Worm (Caenorhabditis elegans): ENCODE data around the gene asns-2.

Gene asns-2

DNA sequence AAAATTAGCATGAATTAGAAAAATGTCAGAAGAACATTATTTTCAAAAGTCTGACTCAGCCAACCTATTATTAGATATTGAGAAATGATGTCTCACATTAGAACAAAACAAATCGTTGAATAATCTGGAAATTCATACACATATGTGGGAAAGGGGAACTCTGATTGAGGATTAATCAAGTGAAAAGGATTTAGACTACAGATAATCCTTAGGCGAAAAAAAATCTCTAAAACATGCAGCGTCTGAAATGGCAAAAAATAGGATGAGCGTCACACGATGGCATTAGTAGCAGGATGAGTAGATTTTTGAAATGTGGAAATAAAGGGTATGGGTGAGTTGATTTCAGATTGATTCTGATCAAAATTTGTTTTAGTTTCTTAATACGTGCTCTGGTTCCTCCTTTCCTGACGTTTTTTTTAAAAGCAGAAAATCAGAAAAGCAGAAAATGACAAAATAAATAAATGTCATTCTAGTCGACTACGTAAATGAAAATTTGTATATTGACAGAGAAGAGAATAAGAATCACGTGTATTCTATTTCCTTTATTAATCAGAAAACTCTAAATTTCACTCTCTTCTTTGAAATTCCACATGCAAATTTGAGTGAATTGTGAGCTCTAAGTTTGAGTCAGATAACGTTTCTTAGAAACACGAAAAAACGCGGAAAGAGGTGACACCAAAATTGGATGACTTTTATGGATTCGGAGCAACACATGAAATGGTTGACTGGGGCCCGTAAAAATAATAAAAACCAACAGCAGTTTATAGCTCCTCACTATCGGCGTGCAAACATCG is 6.4 kb downstream of the asns-2 start (continued):
- no peak for TF ChIP-seq ces-1 (GFP tag; optimal IDR thresholded peaks at IDR 0.05)
- TF ChIP-seq dsc-1 (tag; optimal IDR thresholded peaks at IDR 0.05), result peak; percentile 91
- peak; percentile 54 for TF ChIP-seq ceh-8 (GFP tag; optimal IDR thresholded peaks at IDR 0.05)
- TF ChIP-seq nhr-28 (tag; optimal IDR thresholded peaks at IDR 0.05), result no peak
- no peak for TF ChIP-seq snpc-4 (tag; optimal IDR thresholded peaks at IDR 0.05)
- peak; percentile 66 for TF ChIP-seq nhr-71 (tag; optimal IDR thresholded peaks at IDR 0.05)
- no peak for TF ChIP-seq Y116A8C.19 (tag; optimal IDR thresholded peaks at IDR 0.05; ENCODE audit: borderline replicate concordance)
- TF ChIP-seq unc-62 (GFP tag; optimal IDR thresholded peaks at IDR 0.05), result no peak
- no peak for TF ChIP-seq nhr-77 (tag; optimal IDR thresholded peaks at IDR 0.05)
- no peak for TF ChIP-seq lin-15B (tag; optimal IDR thresholded peaks at IDR 0.05)
- no peak for TF ChIP-seq tlp-1 (tag; optimal IDR thresholded peaks at IDR 0.05)
- TF ChIP-seq isw-1 (GFP tag; IDR thresholded peaks at IDR 0.05), result no peak
- TF ChIP-seq C04F5.9 (tag; optimal IDR thresholded peaks at IDR 0.05), result no peak
- TF ChIP-seq ama-1 (optimal IDR thresholded peaks at IDR 0.05), result no peak
- TF ChIP-seq nhr-11 (tag; optimal IDR thresholded peaks at IDR 0.05), result no peak
- no peak for TF ChIP-seq skn-1 (tag; optimal IDR thresholded peaks at IDR 0.05)
- TF ChIP-seq fkh-10 (GFP tag; optimal IDR thresholded peaks at IDR 0.05), result peak; percentile 18
- TF ChIP-seq nhr-84 (tag; optimal IDR thresholded peaks at IDR 0.05), result no peak
- no peak for TF ChIP-seq tbx-2 (tag; optimal IDR thresholded peaks at IDR 0.05)
- TF ChIP-seq ceh-88 (GFP tag; IDR thresholded peaks at IDR 0.05), result no peak
- TF ChIP-seq swsn-7 (tag; optimal IDR thresholded peaks at IDR 0.05), result no peak
- no peak for TF ChIP-seq egl-13 (tag; optimal IDR thresholded peaks at IDR 0.05)
- no peak for TF ChIP-seq lin-13 (GFP tag; optimal IDR thresholded peaks at IDR 0.05)
- no peak for TF ChIP-seq lin-35 (GFP tag; optimal IDR thresholded peaks at IDR 0.05)
- TF ChIP-seq nhr-47 (tag; optimal IDR thresholded peaks at IDR 0.05), result peak; percentile 44

DNA sequence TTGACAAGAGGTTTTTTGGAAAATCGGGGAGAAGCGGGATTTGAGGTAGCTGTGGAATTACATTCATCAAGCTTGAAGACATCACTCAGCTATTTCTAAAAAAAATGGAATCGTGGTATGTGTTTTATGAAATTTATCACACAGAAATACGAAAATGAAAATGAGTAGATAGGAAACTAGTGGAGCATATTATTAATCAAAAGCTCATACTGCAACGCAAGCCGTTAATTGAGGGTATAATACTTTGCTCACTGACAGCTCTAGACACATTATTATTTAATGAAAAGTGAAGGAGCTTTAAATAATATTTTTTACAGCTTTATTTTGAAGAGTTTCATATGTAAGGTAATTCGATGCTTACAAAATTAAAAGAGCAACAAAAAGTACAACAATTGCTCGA is 7.8 kb downstream of the asns-2 start, which contains the start of gene M02D8.7:
TSS of gene M02D8.7 (minus strand) at position 101 of the 400 bp plus-strand sequence.
- no peak for TF ChIP-seq egl-13 (tag; optimal IDR thresholded peaks at IDR 0.05)
- TF ChIP-seq ceh-90 (tag; optimal IDR thresholded peaks at IDR 0.05), result no peak
- TF ChIP-seq lin-15B (tag; optimal IDR thresholded peaks at IDR 0.05), result no peak
- TF ChIP-seq efl-3 (GFP tag; optimal IDR thresholded peaks at IDR 0.05), result no peak
- no peak for TF ChIP-seq egl-27 (tag; optimal IDR thresholded peaks at IDR 0.05)
- no peak for TF ChIP-seq lsy-2 (tag; optimal IDR thresholded peaks at IDR 0.05)
- TF ChIP-seq unc-62 (GFP tag; optimal IDR thresholded peaks at IDR 0.05), result no peak
- no peak for TF ChIP-seq snu-23 (GFP tag; optimal IDR thresholded peaks at IDR 0.05)
- no peak for TF ChIP-seq C34B4.2 (tag; optimal IDR thresholded peaks at IDR 0.05)
- no peak for TF ChIP-seq rnt-1 (tag; optimal IDR thresholded peaks at IDR 0.05)
- no peak for TF ChIP-seq skn-1 (tag; optimal IDR thresholded peaks at IDR 0.05)
- TF ChIP-seq nhr-90 (tag; optimal IDR thresholded peaks at IDR 0.05; ENCODE audit: poor library complexity), result no peak
- TF ChIP-seq isw-1 (GFP tag; IDR thresholded peaks at IDR 0.05), result no peak
- TF ChIP-seq aha-1 (tag; optimal IDR thresholded peaks at IDR 0.05), result no peak
- TF ChIP-seq dsc-1 (tag; optimal IDR thresholded peaks at IDR 0.05), result no peak
- TF ChIP-seq mef-2 (tag; optimal IDR thresholded peaks at IDR 0.05), result no peak
- no peak for TF ChIP-seq hlh-17 (GFP tag; optimal IDR thresholded peaks at IDR 0.05; ENCODE audit: borderline replicate concordance)
- TF ChIP-seq unc-98 (GFP tag; IDR thresholded peaks at IDR 0.05), result no peak
- no peak for TF ChIP-seq sptf-1 (tag; optimal IDR thresholded peaks at IDR 0.05)
- TF ChIP-seq nhr-77 (tag; optimal IDR thresholded peaks at IDR 0.05), result no peak

DNA sequence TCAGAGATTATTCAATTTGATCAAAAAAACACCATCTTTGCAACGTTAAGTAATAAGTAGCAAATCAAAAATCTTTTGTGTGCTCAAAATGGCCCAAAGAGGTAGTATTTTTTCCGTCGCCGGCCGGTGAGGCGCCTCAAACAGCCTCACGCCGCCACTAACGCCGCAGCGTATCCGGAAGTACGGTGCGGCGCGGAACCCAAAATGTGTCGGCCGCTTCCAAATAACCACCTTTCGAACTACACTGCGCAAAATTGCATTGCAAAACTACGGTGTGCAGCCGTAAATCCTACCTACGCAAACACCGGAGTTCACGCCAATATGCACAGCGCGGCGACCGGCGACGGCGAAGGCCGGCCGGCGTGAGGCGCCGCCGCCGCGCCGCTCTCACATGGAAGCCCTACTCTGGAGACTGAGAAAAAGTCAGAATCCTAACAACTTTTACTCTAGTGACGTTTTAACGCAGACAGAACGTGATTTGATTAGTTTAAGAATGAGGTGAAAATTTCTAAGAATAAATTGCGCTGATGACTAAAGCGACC is 9.0 kb downstream of the asns-2 start:
- TF ChIP-seq nhr-84 (tag; optimal IDR thresholded peaks at IDR 0.05) (no peak), lir-3 (tag; optimal IDR thresholded peaks at IDR 0.05; ENCODE audit: poor library complexity) (no peak), nhr-11 (tag; optimal IDR thresholded peaks at IDR 0.05) (no peak), alr-1 (tag; optimal IDR thresholded peaks at IDR 0.05; ENCODE audit: borderline replicate concordance) (no peak), hpl-2 (GFP tag; optimal IDR thresholded peaks at IDR 0.05) (no peak), nhr-76 (tag; optimal IDR thresholded peaks at IDR 0.05) (no peak), ets-5 (GFP tag; IDR thresholded peaks at IDR 0.05) (no peak), nhr-237 (tag; optimal IDR thresholded peaks at IDR 0.05) (no peak), mab-9 (GFP tag; IDR thresholded peaks at IDR 0.05) (no peak), ceh-82 (tag; optimal IDR thresholded peaks at IDR 0.05) (no peak), mef-2 (tag; optimal IDR thresholded peaks at IDR 0.05) (no peak), swsn-7 (tag; optimal IDR thresholded peaks at IDR 0.05) (no peak), egl-27 (tag; optimal IDR thresholded peaks at IDR 0.05) (no peak), xbp-1 (tag; optimal IDR thresholded peaks at IDR 0.05) (no peak), jun-1 (tag; optimal IDR thresholded peaks at IDR 0.05) (no peak), aly-2 (tag; optimal IDR thresholded peaks at IDR 0.05) (no peak), sptf-1 (tag; optimal IDR thresholded peaks at IDR 0.05) (no peak)
